Fruit fly (Drosophila melanogaster): ENCODE measurements around the gene CG2747.

CG2747 gene

dm6 chr3R:7967347-7967746 is 63.2 kb downstream of the CG2747 start, which contains the start of gene dsx:
TSS of gene dsx (minus strand) at chr3R:7967408.
- no peak for TF ChIP-seq psq (optimal IDR thresholded peaks at IDR 0.05)
- TF ChIP-seq pan (optimal IDR thresholded peaks at IDR 0.05) = no peak
- TF ChIP-seq CG8478 (optimal IDR thresholded peaks at IDR 0.05) = no peak
- no peak for TF ChIP-seq EcR (GFP tag; optimal IDR thresholded peaks at IDR 0.05)
- TF ChIP-seq Dll (optimal IDR thresholded peaks at IDR 0.05) = no peak
- no peak for TF ChIP-seq usp (GFP tag; optimal IDR thresholded peaks at IDR 0.05)

- TF ChIP-seq CG8478 (optimal IDR thresholded peaks at IDR 0.05) = no peak
- no peak for TF ChIP-seq usp (GFP tag; optimal IDR thresholded peaks at IDR 0.05)
- no peak for TF ChIP-seq pan (optimal IDR thresholded peaks at IDR 0.05)
- no peak for TF ChIP-seq EcR (GFP tag; optimal IDR thresholded peaks at IDR 0.05)
- no peak for TF ChIP-seq psq (optimal IDR thresholded peaks at IDR 0.05)
- TF ChIP-seq Dll (optimal IDR thresholded peaks at IDR 0.05) = no peak
These were observed 63.9 kb downstream of the CG2747 start for dm6 chr3R:7966544-7967264.

Data from whole organism.